Fruit fly (Drosophila melanogaster) whole organism, wandering third instar larva: ENCODE results near the gene CG44004.

Source experiments
- Abd-B ChIP-seq: fragments of >200 bp; optimal IDR thresholded peaks from 2 replicates; lab custom pipeline; 2017; ENCODE audit warnings: missing biosample characterization, missing genetic modification characterization
- CG9705 ChIP-seq: fragments of 200-800 bp; sonication (Bioruptor generic); optimal IDR thresholded peaks from 2 replicates; lab custom pipeline; 2018; ENCODE audit warnings: missing biosample characterization, mild to moderate bottlenecking, missing genetic modification characterization
- CrebA ChIP-seq: fragments of 200-800 bp; sonication (Bioruptor generic); optimal IDR thresholded peaks from 2 replicates; lab custom pipeline; 2016; ENCODE audit warnings: missing biosample characterization, mild to moderate bottlenecking, missing genetic modification characterization, borderline replicate concordance
- Dfd ChIP-seq: fragments of >200 bp; optimal IDR thresholded peaks from 2 replicates; lab custom pipeline; 2017; ENCODE audit warnings: missing biosample characterization, missing genetic modification characterization
- Dif ChIP-seq: fragments of 200-275, 200-300 bp; sonication (Bioruptor generic); optimal IDR thresholded peaks from 2 replicates; lab custom pipeline; 2018; ENCODE audit warnings: missing biosample characterization, missing genetic modification characterization; ENCODE audit not compliant: partially characterized antibody
- GATAd ChIP-seq: sonication (Bioruptor generic); optimal IDR thresholded peaks from 2 replicates; lab custom pipeline; 2016; ENCODE audit warnings: missing biosample characterization, missing genetic modification characterization
- HLH106 ChIP-seq: fragments of 200-800 bp; optimal IDR thresholded peaks from 3 replicates; lab custom pipeline; 2019; ENCODE audit warnings: missing biosample characterization, mild to moderate bottlenecking, missing genetic modification characterization, moderate library complexity
- Hnf4 ChIP-seq: fragments of 200-800 bp; sonication (Bioruptor generic); optimal IDR thresholded peaks from 2 replicates; lab custom pipeline; 2016; ENCODE audit warnings: missing biosample characterization, mild to moderate bottlenecking, missing genetic modification characterization
- Hr78 ChIP-seq: fragments of >200 bp; optimal IDR thresholded peaks from 2 replicates; lab custom pipeline; 2017; ENCODE audit warnings: missing biosample characterization, missing genetic modification characterization
- Hr83 ChIP-seq: fragments of 200-300 bp; sonication (Bioruptor generic); optimal IDR thresholded peaks from 2 replicates; lab custom pipeline; 2016; ENCODE audit warnings: missing biosample characterization, mild to moderate bottlenecking, missing genetic modification characterization, moderate library complexity; ENCODE audit not compliant: poor library complexity, severe bottlenecking
- Jra ChIP-seq: sonication (Bioruptor generic); optimal IDR thresholded peaks from 2 replicates; lab custom pipeline; 2016; ENCODE audit warnings: missing biosample characterization, missing genetic modification characterization
- Mio ChIP-seq: sonication (Bioruptor generic); optimal IDR thresholded peaks from 2 replicates; lab custom pipeline; 2016; ENCODE audit warnings: missing biosample characterization, missing genetic modification characterization
- Myc ChIP-seq: fragments of >200 bp; optimal IDR thresholded peaks from 2 replicates; lab custom pipeline; 2017
- N ChIP-seq: fragments of >200 bp; optimal IDR thresholded peaks from 2 replicates; lab custom pipeline; 2018; ENCODE audit warnings: missing biosample characterization, missing external identifiers, missing genetic modification characterization
- OdsH ChIP-seq: fragments of 200-800 bp; sonication (Bioruptor generic); optimal IDR thresholded peaks from 2 replicates; lab custom pipeline; 2016; ENCODE audit warnings: missing biosample characterization, mild to moderate bottlenecking, missing genetic modification characterization
- Rel ChIP-seq, 2 experiments: fragments of 200-800 bp; sonication (Bioruptor generic) in 1 of 2; optimal IDR thresholded peaks; 2 replicates in 1 of 2; 3 replicates in 1 of 2; lab custom pipeline; 2016 to 2019; ENCODE audit warnings: mild to moderate bottlenecking in 2 of 2, missing biosample characterization in 2 of 2, missing genetic modification characterization in 2 of 2, moderate library complexity in 1 of 2
- Sp1 ChIP-seq: fragments of 200-800 bp; sonication (Bioruptor generic); optimal IDR thresholded peaks from 3 replicates; lab custom pipeline; 2019; ENCODE audit warnings: missing biosample characterization, mild to moderate bottlenecking, missing genetic modification characterization, moderate library complexity
- Vsx2 ChIP-seq: fragments of 200-300, 225-300 bp; sonication (Bioruptor generic); optimal IDR thresholded peaks from 2 replicates; lab custom pipeline; 2018; ENCODE audit warnings: missing biosample characterization, missing genetic modification characterization; ENCODE audit not compliant: partially characterized antibody
- br ChIP-seq: fragments of 200-800 bp; sonication (Bioruptor generic); optimal IDR thresholded peaks from 2 replicates; lab custom pipeline; 2016; ENCODE audit warnings: missing biosample characterization, missing genetic modification characterization
- dl ChIP-seq, 2 experiments: fragments of 175-275, 200-275 bp in 1 of 2; fragments of 200-275 bp in 1 of 2; sonication (Bioruptor generic); optimal IDR thresholded peaks; lab custom pipeline; 2018; ENCODE audit warnings: mild to moderate bottlenecking in 2 of 2, missing biosample characterization in 2 of 2, missing genetic modification characterization in 2 of 2, moderate library complexity in 2 of 2; ENCODE audit not compliant: partially characterized antibody in 2 of 2, insufficient read depth in 1 of 2
- dmrt93B ChIP-seq: fragments of 200-800 bp; sonication (Bioruptor generic); optimal IDR thresholded peaks from 2 replicates; lab custom pipeline; 2018; ENCODE audit warnings: missing biosample characterization, mild to moderate bottlenecking, missing genetic modification characterization
- foxo ChIP-seq, 2 experiments: fragments of 200-800 bp; sonication (Bioruptor generic); optimal IDR thresholded peaks; 2 replicates in 1 of 2; 3 replicates in 1 of 2; lab custom pipeline; 2016 to 2017; ENCODE audit warnings: missing biosample characterization in 2 of 2, missing genetic modification characterization in 2 of 2
- fru ChIP-seq: fragments of 200-800 bp; sonication (Bioruptor generic); optimal IDR thresholded peaks from 3 replicates; lab custom pipeline; 2016; ENCODE audit warnings: missing biosample characterization, mild to moderate bottlenecking, missing genetic modification characterization
- h ChIP-seq: fragments of 200-800 bp; sonication (Bioruptor generic); optimal IDR thresholded peaks from 3 replicates; lab custom pipeline; 2016; ENCODE audit warnings: missing biosample characterization, mild to moderate bottlenecking, missing genetic modification characterization
- jim ChIP-seq: fragments of 175-275, 200-325 bp; sonication (Bioruptor generic); optimal IDR thresholded peaks from 2 replicates; lab custom pipeline; 2016; ENCODE audit warnings: missing biosample characterization, mild to moderate bottlenecking, missing genetic modification characterization
- lola ChIP-seq: fragments of >200 bp; optimal IDR thresholded peaks from 2 replicates; lab custom pipeline; 2017; ENCODE audit warnings: missing biosample characterization, missing genetic modification characterization
- pan ChIP-seq: fragments of >200 bp; optimal IDR thresholded peaks from 2 replicates; lab custom pipeline; 2017
- psq ChIP-seq: fragments of 200-800 bp; sonication (Bioruptor generic); optimal IDR thresholded peaks from 3 replicates; lab custom pipeline; 2017; ENCODE audit warnings: missing biosample characterization, mild to moderate bottlenecking, missing genetic modification characterization, moderate library complexity
- rgr ChIP-seq: fragments of 200-800 bp; sonication (Bioruptor generic); optimal IDR thresholded peaks from 3 replicates; lab custom pipeline; 2016; ENCODE audit warnings: missing biosample characterization, mild to moderate bottlenecking, missing genetic modification characterization
- sage ChIP-seq: fragments of 200-800 bp; sonication (Bioruptor generic); optimal IDR thresholded peaks from 2 replicates; lab custom pipeline; 2016; ENCODE audit warnings: missing biosample characterization, mild to moderate bottlenecking, missing genetic modification characterization
- sv ChIP-seq: fragments of 200-800 bp; sonication (Bioruptor generic); optimal IDR thresholded peaks from 3 replicates; lab custom pipeline; 2016; ENCODE audit warnings: missing biosample characterization, missing genetic modification characterization
- tai ChIP-seq: sonication (Bioruptor generic); optimal IDR thresholded peaks from 2 replicates; lab custom pipeline; 2016; ENCODE audit warnings: missing biosample characterization, missing genetic modification characterization
- usp ChIP-seq: fragments of >200 bp; optimal IDR thresholded peaks from 2 replicates; lab custom pipeline; 2017; ENCODE audit warnings: missing biosample characterization, missing genetic modification characterization
- woc ChIP-seq: sonication (Bioruptor generic); optimal IDR thresholded peaks from 2 replicates; lab custom pipeline; 2016; ENCODE audit warnings: missing biosample characterization, mild to moderate bottlenecking, missing genetic modification characterization

CG44004 gene

dm6 chr3L:18061713-18062365 is 11.8 kb downstream of the CG44004 start:
- no peak for TF ChIP-seq HLH106 (tag; lab: Kevin White, UChicago)
- no peak for TF ChIP-seq N (GFP tag; lab: Kevin White, UChicago)
- TF ChIP-seq pan (lab: Kevin White, UChicago) = no peak
- TF ChIP-seq Dif (GFP tag; lab: Kevin White, UChicago) = peak; percentile 80
- TF ChIP-seq lola = no peak
- no peak for TF ChIP-seq CG9705 (GFP tag; lab: Kevin White, UChicago)
- TF ChIP-seq psq = peak; percentile 83
- TF ChIP-seq Abd-B (GFP tag; lab: Kevin White, UChicago) = no peak
- TF ChIP-seq sv = no peak
- TF ChIP-seq Hnf4 = peak; percentile 35
- no peak for TF ChIP-seq Myc
- TF ChIP-seq rgr (GFP tag; lab: Kevin White, UChicago) = peak; percentile 14
- TF ChIP-seq h = peak; percentile 15
- TF ChIP-seq Hr83 (GFP tag; lab: Kevin White, UChicago) = no peak
- no peak for TF ChIP-seq jim (GFP tag; lab: Kevin White, UChicago)
- no peak for TF ChIP-seq Hr78
- no peak for TF ChIP-seq fru
- peak; percentile 73 for TF ChIP-seq CrebA (GFP tag; lab: Kevin White, UChicago)
- peak in 1 of 2 experiments; percentile 14 for TF ChIP-seq foxo (GFP tag; optimal IDR thresholded peaks at IDR 0.05; lab: Kevin White, UChicago)
- no peak for TF ChIP-seq usp (GFP tag; lab: Kevin White, UChicago)
- TF ChIP-seq dmrt93B (GFP tag; lab: Kevin White, UChicago) = no peak
- TF ChIP-seq dl (GFP tag; optimal IDR thresholded peaks at IDR 0.05; lab: Kevin White, UChicago; ENCODE audit: insufficient read depth in 1 of 2, partially characterized antibody in 2 of 2) = peak; percentile 50 to 59
- TF ChIP-seq Rel (GFP tag; optimal IDR thresholded peaks at IDR 0.05; lab: Kevin White, UChicago) = no peak
- TF ChIP-seq Rel (tag; optimal IDR thresholded peaks at IDR 0.05; lab: Kevin White, UChicago) = peak; percentile 9
- TF ChIP-seq Sp1 (GFP tag; lab: Kevin White, UChicago) = peak; percentile 31
- peak; percentile 20 for TF ChIP-seq sage
- TF ChIP-seq woc (GFP tag; lab: Kevin White, UChicago) = no peak
- TF ChIP-seq tai (GFP tag; lab: Kevin White, UChicago) = no peak

dm6 chr3L:18061240-18061639 is 12.4 kb downstream of the CG44004 start:
- TF ChIP-seq HLH106 (tag; lab: Kevin White, UChicago) (no peak), Vsx2 (GFP tag; lab: Kevin White, UChicago) (no peak), GATAd (GFP tag; lab: Kevin White, UChicago) (no peak), woc (GFP tag; lab: Kevin White, UChicago) (no peak), Jra (no peak)

- TF ChIP-seq jim (GFP tag; lab: Kevin White, UChicago) (no peak), rgr (GFP tag; lab: Kevin White, UChicago) (peak; percentile 9), Dfd (GFP tag; lab: Kevin White, UChicago) (peak; percentile 73)
These were observed 15.7 kb downstream of the CG44004 start for dm6 chr3L:18057752-18058518.

DNA sequence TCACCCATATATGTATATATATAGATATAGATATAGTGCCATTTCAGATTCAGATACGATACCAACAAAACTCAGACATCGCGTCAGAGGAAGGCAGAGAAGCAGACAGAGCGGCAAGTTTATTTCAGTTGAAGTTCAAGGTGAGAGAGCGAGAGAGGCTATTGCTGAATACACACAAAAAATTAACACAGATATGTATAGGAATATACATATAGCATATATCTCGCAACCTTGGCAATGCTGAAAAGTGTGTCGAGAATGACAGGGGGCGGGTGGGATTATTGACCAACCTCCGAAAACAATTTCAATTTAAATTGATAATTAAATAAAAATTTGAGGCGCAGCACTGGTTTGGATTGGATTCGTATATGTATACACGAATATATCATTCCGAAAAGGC is 16.6 kb downstream of the CG44004 start:
- TF ChIP-seq rgr (GFP tag; lab: Kevin White, UChicago) = peak; percentile 22
- TF ChIP-seq psq = no peak
- peak; percentile 27 for TF ChIP-seq h
- no peak for TF ChIP-seq OdsH
- peak; percentile 13 for TF ChIP-seq br (GFP tag; lab: Kevin White, UChicago)
- TF ChIP-seq dmrt93B (GFP tag; lab: Kevin White, UChicago) = no peak
- no peak for TF ChIP-seq GATAd (GFP tag; lab: Kevin White, UChicago)
- TF ChIP-seq CrebA (GFP tag; lab: Kevin White, UChicago) = no peak
- TF ChIP-seq Rel (GFP tag; optimal IDR thresholded peaks at IDR 0.05; lab: Kevin White, UChicago) = no peak
- no peak for TF ChIP-seq Rel (tag; optimal IDR thresholded peaks at IDR 0.05; lab: Kevin White, UChicago)
- no peak for TF ChIP-seq fru
- no peak for TF ChIP-seq Mio (GFP tag; lab: Kevin White, UChicago)
- TF ChIP-seq HLH106 (tag; lab: Kevin White, UChicago) = no peak
